Worm (Caenorhabditis elegans) whole organism, L4/young adult: ENCODE measurements around the gene Y50D7A.8.
A peak's percentile ranks its signal among the peaks of the same experiment; 100 is the strongest.

ENCODE experiments used
- W03F9.2 ChIP-seq: fragments of 150-350 bp; optimal IDR thresholded peaks from 2 replicates; lab custom pipeline; 2014; ENCODE audit warnings: missing biosample characterization, missing genetic modification characterization
- dao-5 ChIP-seq: sonication (generic microtip); optimal IDR thresholded peaks from 2 replicates; lab custom pipeline; 2016; ENCODE audit warnings: missing genotype, missing genetic modification characterization, moderate library complexity, missing compliant biosample characterization
- him-1 ChIP-seq: sonication (generic microtip); optimal IDR thresholded peaks from 2 replicates; lab custom pipeline; 2016; ENCODE audit warnings: missing genotype, missing genetic modification reagents, missing genetic modification characterization, missing compliant biosample characterization

The Y50D7A.8 gene

DNA sequence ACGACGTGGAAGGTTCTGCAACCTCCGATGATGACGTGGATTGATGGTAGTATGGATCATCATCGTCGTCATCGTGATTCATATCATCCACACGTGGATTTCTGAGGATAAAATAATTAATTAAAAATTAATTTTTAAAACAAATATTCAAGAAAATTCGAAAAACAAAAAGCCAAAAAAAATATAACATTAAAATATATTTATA lies at the start of gene Y50D7A.8:
TSS of gene Y50D7A.8 (minus strand) at position 101 of the 205 bp plus-strand sequence.
- TF ChIP-seq dao-5 (tag; lab: Kevin White, UChicago) (no peak), him-1 (tag; lab: Kevin White, UChicago) (no peak), W03F9.2 (tag; lab: Kevin White, UChicago) (no peak)

DNA sequence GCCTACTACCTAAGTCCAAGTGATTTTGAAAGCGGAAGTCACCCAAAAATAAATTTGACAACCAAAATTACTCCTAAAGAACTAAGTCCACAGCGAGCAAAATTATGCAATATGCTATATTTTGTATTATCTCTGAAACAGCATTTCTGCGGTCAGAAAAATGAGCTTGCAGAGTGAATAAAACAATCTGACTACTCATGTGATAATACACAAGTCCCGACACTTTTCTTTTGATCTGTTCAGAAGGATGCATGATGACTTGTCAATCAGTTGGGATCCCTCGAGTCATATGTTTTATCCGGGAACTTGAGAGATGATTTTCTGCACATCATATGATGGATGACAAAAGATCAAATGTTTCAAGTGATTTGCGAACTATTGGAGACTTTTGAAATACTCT lies 42.0 kb upstream of the Y50D7A.8 start:
- TF ChIP-seq dao-5 (tag; lab: Kevin White, UChicago): no peak
- no peak for TF ChIP-seq W03F9.2 (tag; lab: Kevin White, UChicago)
- no peak for TF ChIP-seq him-1 (tag; lab: Kevin White, UChicago)

- TF ChIP-seq him-1 (tag; lab: Kevin White, UChicago) (no peak), W03F9.2 (tag; lab: Kevin White, UChicago) (no peak), dao-5 (tag; lab: Kevin White, UChicago) (no peak)
Measured at ce11 chrIII:382470-382869, 39.4 kb upstream of the Y50D7A.8 start, which contains the start of gene K10F12.7. TSS of gene K10F12.7 (minus strand) at chrIII:382570.

DNA sequence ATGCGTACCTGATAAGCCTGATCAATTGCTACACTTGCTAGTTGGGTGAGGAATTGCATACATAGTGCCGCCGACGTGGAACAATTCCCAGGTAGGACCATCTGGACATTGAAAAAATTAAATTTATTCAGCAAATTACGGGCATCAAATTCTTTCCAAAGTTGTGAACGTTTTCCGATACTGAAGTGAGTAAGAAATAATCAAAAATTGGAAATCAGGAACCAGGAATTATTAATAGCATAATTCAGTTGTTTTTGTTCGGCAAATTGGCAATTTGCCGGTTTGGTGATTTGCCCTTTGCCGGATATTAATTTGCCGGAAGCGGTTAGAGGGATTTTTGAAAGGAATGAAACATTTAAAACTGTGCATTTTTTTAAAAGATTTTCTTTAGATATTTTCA lies 38.2 kb upstream of the Y50D7A.8 start, which contains the start of gene gsto-3:
TSS of gene gsto-3 (minus strand) at position 101 of the 400 bp plus-strand sequence.
- TF ChIP-seq W03F9.2 (tag; lab: Kevin White, UChicago) (no peak), dao-5 (tag; lab: Kevin White, UChicago) (no peak), him-1 (tag; lab: Kevin White, UChicago) (no peak)

DNA sequence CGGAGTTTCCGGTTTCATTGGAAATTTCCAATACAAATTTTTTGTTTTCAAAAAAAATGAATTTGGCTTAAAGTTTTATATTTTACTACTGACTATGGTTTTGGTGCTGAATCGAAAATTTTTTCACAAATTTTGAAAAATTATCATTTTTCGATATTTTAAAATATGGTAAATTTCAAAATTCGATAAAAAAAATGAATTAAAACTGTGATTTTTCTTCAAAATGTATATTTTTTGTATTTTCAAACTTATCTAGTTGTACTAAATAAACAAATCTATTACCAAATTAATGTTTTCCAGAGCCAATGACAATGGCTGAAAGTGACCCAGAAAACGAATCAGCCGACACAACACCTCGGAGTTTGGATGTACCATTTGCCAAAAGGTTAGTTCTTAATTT lies 22.6 kb upstream of the Y50D7A.8 start, which contains the start of gene pll-1:
TSS of gene pll-1 (plus strand) at position 301 of the 400 bp plus-strand sequence.
- TF ChIP-seq him-1 (tag; lab: Kevin White, UChicago) (no peak), dao-5 (tag; lab: Kevin White, UChicago) (no peak), W03F9.2 (tag; lab: Kevin White, UChicago) (no peak)

- peak; percentile 6 for TF ChIP-seq him-1 (tag; lab: Kevin White, UChicago)
- TF ChIP-seq dao-5 (tag; lab: Kevin White, UChicago): no peak
- no peak for TF ChIP-seq W03F9.2 (tag; lab: Kevin White, UChicago)
Measured at ce11 chrIII:360315-360714, 17.3 kb upstream of the Y50D7A.8 start.

ce11 chrIII:358106-358505 lies 15.1 kb upstream of the Y50D7A.8 start:
- TF ChIP-seq dao-5 (tag; lab: Kevin White, UChicago) (no peak), W03F9.2 (tag; lab: Kevin White, UChicago) (no peak), him-1 (tag; lab: Kevin White, UChicago) (no peak)

DNA sequence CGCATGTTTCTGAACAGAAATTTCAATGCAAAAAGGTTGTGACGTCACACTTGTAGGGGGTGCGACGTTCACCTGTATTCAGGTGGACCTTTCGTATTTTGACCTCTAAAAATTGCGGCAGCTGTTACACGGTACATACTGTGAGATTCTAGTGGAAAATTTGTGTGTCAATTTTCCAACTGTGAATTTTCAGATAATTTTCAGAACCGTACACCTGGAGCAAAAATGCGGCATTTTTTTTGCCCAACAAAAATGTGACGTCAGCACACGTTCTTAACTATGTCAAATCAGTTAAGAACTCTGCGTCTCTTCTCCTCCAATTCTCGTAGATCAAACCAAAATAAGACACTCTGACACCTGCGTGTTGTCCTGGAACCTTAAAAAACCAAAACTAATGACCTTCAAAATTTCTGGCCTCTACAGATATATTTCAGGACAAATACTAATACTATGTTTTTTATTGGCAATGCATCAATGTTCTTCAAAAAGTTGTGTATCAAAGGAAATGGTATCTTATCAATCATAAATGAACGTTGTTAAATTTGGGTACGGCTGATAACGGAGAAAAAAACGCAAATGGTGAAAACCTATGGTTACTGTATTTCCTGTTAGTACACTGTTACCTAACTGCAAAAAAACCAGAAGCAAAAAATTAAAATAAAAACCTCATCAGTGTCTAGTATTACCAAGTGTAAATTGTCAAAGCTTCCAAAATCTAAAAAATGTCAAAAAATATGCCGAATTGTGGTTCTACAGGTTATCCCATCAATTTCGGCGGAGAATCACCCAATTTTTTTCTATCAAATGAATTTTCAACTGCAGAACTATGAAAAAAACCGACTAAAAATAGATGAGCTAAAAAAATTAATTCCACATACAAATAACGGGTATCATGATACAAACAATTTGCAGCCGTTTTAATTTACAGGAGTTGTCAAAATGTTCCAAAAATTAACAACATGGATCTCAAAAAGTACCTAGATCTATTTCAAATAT lies 14.2 kb upstream of the Y50D7A.8 start:
- TF ChIP-seq W03F9.2 (tag; lab: Kevin White, UChicago) (no peak), him-1 (tag; lab: Kevin White, UChicago) (no peak)

- TF ChIP-seq dao-5 (tag; lab: Kevin White, UChicago) (peak; percentile 38), him-1 (tag; lab: Kevin White, UChicago) (peak; percentile 95), W03F9.2 (tag; lab: Kevin White, UChicago) (peak; percentile 3)
Measured at ce11 chrIII:354545-355460, 11.8 kb upstream of the Y50D7A.8 start, which contains the start of gene gei-4. TSS of gene gei-4 (minus strand) at chrIII:354800.

ce11 chrIII:352992-353391 lies 10.0 kb upstream of the Y50D7A.8 start:
- no peak for TF ChIP-seq him-1 (tag; lab: Kevin White, UChicago)
- no peak for TF ChIP-seq dao-5 (tag; lab: Kevin White, UChicago)
- no peak for TF ChIP-seq W03F9.2 (tag; lab: Kevin White, UChicago)

- TF ChIP-seq dao-5 (tag; lab: Kevin White, UChicago) (no peak), him-1 (tag; lab: Kevin White, UChicago) (no peak), W03F9.2 (tag; lab: Kevin White, UChicago) (no peak)
Measured at ce11 chrIII:351860-352456, 8.9 kb upstream of the Y50D7A.8 start.

- TF ChIP-seq him-1 (tag; lab: Kevin White, UChicago): peak; percentile 94
- TF ChIP-seq W03F9.2 (tag; lab: Kevin White, UChicago): peak; percentile 53
- peak; percentile 91 for TF ChIP-seq dao-5 (tag; lab: Kevin White, UChicago)
Measured at ce11 chrIII:349511-350165, 6.6 kb upstream of the Y50D7A.8 start.
